Worm (Caenorhabditis elegans): ENCODE results near the gene F33A8.7.
A peak's percentile ranks its signal among the peaks of the same experiment; 100 is the strongest.

ce11 chrII:10989180-10989579, 36.3 kb downstream of the F33A8.7 start:
- TF ChIP-seq klf-2 (GFP tag; conservative IDR thresholded peaks at IDR 0.05) (peak; percentile 37; the same call in 1 of the 2 replicates), ref-1 (GFP tag; conservative IDR thresholded peaks at IDR 0.05) (no peak), flt-1 (GFP tag; IDR thresholded peaks at IDR 0.05) (0 out of 2 replicates have a peak, but pooled peaks have one; percentile 54), tab-1 (GFP tag; IDR thresholded peaks at IDR 0.05) (no peak)
